Worm (Caenorhabditis elegans) whole organism, early embryonic: ENCODE measurements around the gene srab-17.

Source experiments
- B0310.2 ChIP-seq: sonication (generic microtip); optimal IDR thresholded peaks from 2 replicates; lab custom pipeline; 2016; ENCODE audit warnings: mild to moderate bottlenecking, missing genetic modification characterization, missing compliant biosample characterization
- aly-1 ChIP-seq: sonication (generic microtip); optimal IDR thresholded peaks from 2 replicates; lab custom pipeline; 2016; ENCODE audit warnings: missing genetic modification characterization, missing compliant biosample characterization
- ama-1 ChIP-seq: fragments of 150-350 bp; optimal IDR thresholded peaks from 2 replicates; lab custom pipeline; 2014
- ceh-13 ChIP-seq: fragments of 200-800 bp; sonication (Bioruptor generic); optimal IDR thresholded peaks from 2 replicates; lab custom pipeline; 2018; ENCODE audit warnings: mild to moderate bottlenecking, missing genetic modification characterization, missing compliant biosample characterization
- ceh-36 ChIP-seq: sonication (generic microtip); optimal IDR thresholded peaks from 2 replicates; lab custom pipeline; 2016; ENCODE audit warnings: missing genetic modification characterization, inconsistent platforms, missing compliant biosample characterization
- ets-7 ChIP-seq: sonication (generic microtip); optimal IDR thresholded peaks from 2 replicates; lab custom pipeline; 2016; ENCODE audit warnings: missing genotype, missing genetic modification characterization, missing compliant biosample characterization
- flt-1 ChIP-seq: fragments of 200-800 bp; sonication (Bioruptor generic); IDR thresholded peaks from 2 replicates; pipeline ENCODE4 v1.3.6; 2022; ENCODE audit warnings: missing genetic modification characterization, missing compliant biosample characterization
- hmbx-1 ChIP-seq: sonication (generic microtip); optimal IDR thresholded peaks from 2 replicates; lab custom pipeline; 2016; ENCODE audit warnings: mild to moderate bottlenecking, missing genetic modification characterization, missing compliant biosample characterization
- hmg-4 ChIP-seq: fragments of 200-800 bp; sonication (Bioruptor generic); optimal IDR thresholded peaks from 2 replicates; lab custom pipeline; 2018; ENCODE audit warnings: mild to moderate bottlenecking, missing genetic modification characterization, missing compliant biosample characterization
- hnd-1 ChIP-seq: sonication (generic microtip); optimal IDR thresholded peaks from 2 replicates; lab custom pipeline; 2016; ENCODE audit warnings: missing genetic modification characterization, missing compliant biosample characterization
- pes-1 ChIP-seq: fragments of 200-800 bp; sonication (Bioruptor generic); IDR thresholded peaks from 2 replicates; pipeline ENCODE4 v1.3.6; 2022; ENCODE audit warnings: missing genetic modification reagents, missing genetic modification characterization, missing compliant biosample characterization
- tbx-37 ChIP-seq: fragments of 200-800 bp; sonication (Bioruptor generic); conservative IDR thresholded peaks from 2 replicates; pipeline ENCODE4 v1.3.6; 2022; ENCODE audit warnings: missing genetic modification reagents, missing genetic modification characterization, missing compliant biosample characterization

DNA sequence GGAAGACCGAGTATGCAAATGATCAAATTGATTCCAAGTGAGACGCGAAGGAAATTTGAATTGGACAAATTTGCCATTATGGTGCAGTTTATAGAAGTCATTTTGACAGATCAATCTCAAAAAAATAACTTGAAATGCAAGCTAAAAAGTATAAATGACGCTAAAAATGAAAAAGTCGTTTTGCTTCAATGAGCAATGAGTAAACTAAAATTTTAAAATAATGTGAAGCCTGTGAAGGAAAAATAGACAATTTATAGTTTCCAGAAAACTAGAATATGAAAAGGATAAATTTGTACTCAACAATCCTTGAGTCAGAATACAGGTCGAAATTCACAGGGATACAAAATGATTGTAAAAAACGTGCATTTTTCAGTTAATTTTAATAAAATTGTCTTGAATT lies at the start of gene srab-17:
- TF ChIP-seq hmbx-1 (tag; lab: Kevin White, UChicago) (no peak), hmg-4 (GFP tag; lab: Kevin White, UChicago) (no peak), flt-1 (GFP tag; lab: Robert Waterston, UW) (no peak), hnd-1 (tag; lab: Kevin White, UChicago) (no peak), aly-1 (tag; lab: Kevin White, UChicago) (no peak), ama-1 (lab: Kevin White, UChicago) (no peak), pes-1 (GFP tag; lab: Robert Waterston, UW) (no peak), ets-7 (tag; lab: Kevin White, UChicago) (no peak), B0310.2 (tag; lab: Kevin White, UChicago) (no peak), ceh-13 (GFP tag; lab: Kevin White, UChicago) (no peak), ceh-36 (tag; lab: Kevin White, UChicago) (no peak), tbx-37 (GFP tag; lab: Robert Waterston, UW) (no peak)
